Fruit fly (Drosophila melanogaster) whole organism, embryonic: ENCODE measurements around the gene dwg.

Experiments
- CG11247 ChIP-seq: fragments of 200-800 bp; sonication (Bioruptor generic); IDR thresholded peaks from 2 replicates; pipeline ENCODE4 v1.3.6; 2022; ENCODE audit warnings: missing biosample characterization, missing genetic modification characterization
- CG18764 ChIP-seq: fragments of 200-800 bp; sonication (Bioruptor generic); optimal IDR thresholded peaks from 3 replicates; lab custom pipeline; 2016; ENCODE audit warnings: missing biosample characterization, missing genetic modification characterization
- CG6854 ChIP-seq: fragments of 200-800 bp; sonication (Bioruptor generic); optimal IDR thresholded peaks from 3 replicates; lab custom pipeline; 2017; ENCODE audit warnings: missing biosample characterization, mild to moderate bottlenecking, missing genetic modification characterization
- NFAT ChIP-seq: fragments of 200-800 bp; sonication (Bioruptor generic); IDR thresholded peaks from 2 replicates; pipeline ENCODE4 v1.3.6; 2022; ENCODE audit warnings: missing biosample characterization, missing genetic modification characterization
- ac ChIP-seq: fragments of 200-800 bp; sonication (Bioruptor generic); optimal IDR thresholded peaks from 3 replicates; lab custom pipeline; 2017; ENCODE audit warnings: missing biosample characterization, mild to moderate bottlenecking, missing genetic modification characterization
- crol ChIP-seq: fragments of 200-800 bp; sonication (Bioruptor generic); IDR thresholded peaks from 2 replicates; pipeline ENCODE4 v1.3.6; 2022; ENCODE audit warnings: missing biosample characterization, missing genetic modification characterization
- emc ChIP-seq: fragments of 200-800 bp; sonication (Bioruptor generic); optimal IDR thresholded peaks from 2 replicates; lab custom pipeline; 2016; ENCODE audit warnings: missing biosample characterization, missing genetic modification characterization
- lilli ChIP-seq: fragments of 200-800 bp; sonication (Bioruptor generic); optimal IDR thresholded peaks from 3 replicates; lab custom pipeline; 2016; ENCODE audit warnings: missing biosample characterization, missing genetic modification characterization
- sqz ChIP-seq: fragments of 200-800 bp; sonication (Bioruptor generic); optimal IDR thresholded peaks from 3 replicates; lab custom pipeline; 2018; ENCODE audit warnings: missing biosample characterization, mild to moderate bottlenecking, missing genetic modification characterization

DNA sequence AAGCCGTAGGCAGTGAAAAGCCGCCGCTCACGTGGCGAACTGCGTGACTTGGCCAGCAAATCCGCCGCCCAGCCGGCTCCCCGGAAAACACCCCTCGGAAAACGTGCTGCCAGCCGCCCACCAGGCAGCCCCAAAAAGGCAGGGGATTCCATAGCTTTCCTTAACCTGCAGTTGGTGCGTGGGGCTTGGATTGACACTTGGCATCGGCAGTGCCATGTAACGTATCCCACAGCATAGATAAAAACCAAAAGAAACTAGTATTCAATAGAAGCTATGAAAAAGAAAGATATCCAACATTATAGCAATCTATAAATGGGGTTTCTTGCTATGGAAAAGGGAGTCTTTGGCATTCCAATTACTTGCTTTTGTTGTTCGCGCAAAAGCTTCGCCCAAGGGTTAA lies 42.5 kb upstream of the dwg start:
- TF ChIP-seq ac (GFP tag; lab: Kevin White, UChicago) (no peak), CG6854 (GFP tag; lab: Kevin White, UChicago) (no peak), sqz (GFP tag; lab: Kevin White, UChicago) (no peak), crol (no peak), NFAT (GFP tag; lab: Robert Waterston, UW) (no peak), lilli (GFP tag; lab: Kevin White, UChicago) (no peak), CG11247 (GFP tag; lab: Robert Waterston, UW) (no peak), emc (GFP tag; lab: Kevin White, UChicago) (no peak), CG18764 (GFP tag; lab: Kevin White, UChicago) (no peak)
